Fruit fly (Drosophila melanogaster) whole organism, embryonic: ENCODE data around the gene Rtca.

Source experiments
- ATbp ChIP-seq: fragments of 200-800 bp; sonication (Bioruptor generic); optimal IDR thresholded peaks from 2 replicates; lab custom pipeline; 2017; ENCODE audit warnings: missing biosample characterization, mild to moderate bottlenecking, missing genetic modification characterization, missing genetic modification reagents
- Atf-2 ChIP-seq: fragments of 200-800 bp; sonication (Bioruptor generic); optimal IDR thresholded peaks from 2 replicates; lab custom pipeline; 2016; ENCODE audit warnings: missing biosample characterization, missing genetic modification characterization
- Blimp-1 ChIP-seq: fragments of 200-800 bp; sonication (Bioruptor generic); optimal IDR thresholded peaks from 3 replicates; lab custom pipeline; 2018; ENCODE audit warnings: missing biosample characterization, missing genetic modification characterization, mild to moderate bottlenecking, moderate library complexity, missing genetic modification reagents
- CG10209 ChIP-seq: fragments of 200-800 bp; sonication (Bioruptor generic); optimal IDR thresholded peaks from 3 replicates; lab custom pipeline; 2017; ENCODE audit warnings: missing biosample characterization, mild to moderate bottlenecking, missing genetic modification characterization, missing genetic modification reagents
- CG10267 ChIP-seq: fragments of 200-800 bp; sonication (Bioruptor generic); optimal IDR thresholded peaks from 2 replicates; lab custom pipeline; 2018; ENCODE audit warnings: missing biosample characterization, mild to moderate bottlenecking, missing genetic modification characterization, moderate library complexity
- CG10321 ChIP-seq: fragments of 200-800 bp; sonication (Bioruptor generic); IDR thresholded peaks from 2 replicates; pipeline ENCODE4 v1.3.6; 2022; ENCODE audit warnings: missing biosample characterization, missing genetic modification characterization
- CG10462 ChIP-seq: fragments of 200-800 bp; sonication (Bioruptor generic); optimal IDR thresholded peaks from 2 replicates; lab custom pipeline; 2016; ENCODE audit warnings: missing biosample characterization, missing genetic modification characterization
- CG10979 ChIP-seq: fragments of 200-800 bp; sonication (Bioruptor generic); optimal IDR thresholded peaks from 2 replicates; lab custom pipeline; 2018; ENCODE audit warnings: missing biosample characterization, mild to moderate bottlenecking, missing genetic modification characterization, moderate library complexity
- CG11695 ChIP-seq: fragments of 200-800 bp; sonication (Bioruptor generic); IDR thresholded peaks from 3 replicates; pipeline ENCODE4 v1.3.6; 2022; ENCODE audit warnings: missing biosample characterization, missing genetic modification characterization
- CG12769 ChIP-seq: fragments of 200-800 bp; sonication (Bioruptor generic); optimal IDR thresholded peaks from 2 replicates; lab custom pipeline; 2019; ENCODE audit warnings: missing biosample characterization, mild to moderate bottlenecking, missing genetic modification characterization, moderate library complexity
- CG14667 ChIP-seq: fragments of 200-800 bp; sonication (Bioruptor generic); IDR thresholded peaks from 2 replicates; pipeline ENCODE4 v1.3.6; 2022; ENCODE audit warnings: missing biosample characterization, missing genetic modification characterization
- CG17328 ChIP-seq: fragments of 200-800 bp; sonication (Bioruptor generic); IDR thresholded peaks from 2 replicates; pipeline ENCODE4 v1.3.6; 2022; ENCODE audit warnings: missing biosample characterization, missing genetic modification characterization
- CG17385 ChIP-seq: fragments of 200-800 bp; sonication (Bioruptor generic); optimal IDR thresholded peaks from 3 replicates; lab custom pipeline; 2018; ENCODE audit warnings: missing biosample characterization, mild to moderate bottlenecking, missing genetic modification characterization
- CG1792 ChIP-seq: fragments of 200-800 bp; sonication (Bioruptor generic); optimal IDR thresholded peaks from 2 replicates; lab custom pipeline; 2016; ENCODE audit warnings: missing biosample characterization, missing genetic modification characterization
- CG30431 ChIP-seq: fragments of 200-800 bp; sonication (Bioruptor generic); optimal IDR thresholded peaks from 2 replicates; lab custom pipeline; 2017; ENCODE audit warnings: missing biosample characterization, missing genetic modification characterization
- CG43689 ChIP-seq: fragments of 200-800 bp; sonication (Bioruptor generic); IDR thresholded peaks from 2 replicates; pipeline ENCODE4 v1.3.6; 2022; ENCODE audit warnings: missing biosample characterization, missing genetic modification characterization
- CG4820 ChIP-seq: fragments of 200-800 bp; sonication (Bioruptor generic); optimal IDR thresholded peaks from 3 replicates; lab custom pipeline; 2016; ENCODE audit warnings: missing biosample characterization, missing genetic modification characterization
- CG5953 ChIP-seq: fragments of 200-800 bp; sonication (Bioruptor generic); IDR thresholded peaks from 2 replicates; pipeline ENCODE4 v1.3.6; 2022; ENCODE audit warnings: missing biosample characterization, missing genetic modification characterization
- Doc3 ChIP-seq: fragments of 200-800 bp; sonication (Bioruptor generic); IDR thresholded peaks from 3 replicates; pipeline ENCODE4 v1.3.6; 2022; ENCODE audit warnings: missing biosample characterization, missing genetic modification characterization; ENCODE audit not compliant: partially characterized antibody
- H2.0 ChIP-seq: fragments of 200-800 bp; sonication (Bioruptor generic); IDR thresholded peaks from 2 replicates; pipeline ENCODE4 v1.3.6; 2022; ENCODE audit warnings: missing biosample characterization, missing genetic modification characterization
- Hmr ChIP-seq: fragments of 200-800 bp; sonication (Bioruptor generic); optimal IDR thresholded peaks from 3 replicates; lab custom pipeline; 2017; ENCODE audit warnings: mild to moderate bottlenecking, missing biosample characterization, missing genetic modification reagents, missing genetic modification characterization
- Hsf ChIP-seq: fragments of 200-800 bp; sonication (Bioruptor generic); optimal IDR thresholded peaks from 3 replicates; lab custom pipeline; 2016; ENCODE audit warnings: missing biosample characterization, missing genetic modification characterization
- Lhr ChIP-seq: fragments of 200-800 bp; sonication (Bioruptor generic); optimal IDR thresholded peaks from 3 replicates; lab custom pipeline; 2017; ENCODE audit warnings: mild to moderate bottlenecking, missing biosample characterization, missing genetic modification reagents, missing genetic modification characterization
- Lim3 ChIP-seq: fragments of 200-800 bp; sonication (Bioruptor generic); IDR thresholded peaks from 2 replicates; pipeline ENCODE4 v1.3.6; 2022; ENCODE audit warnings: missing biosample characterization, missing genetic modification characterization
- MESR4 ChIP-seq: fragments of 200-800 bp; sonication (Bioruptor generic); optimal IDR thresholded peaks from 2 replicates; lab custom pipeline; 2018; ENCODE audit warnings: missing biosample characterization, mild to moderate bottlenecking, missing genetic modification characterization, moderate library complexity
- Max ChIP-seq: fragments of 200-800 bp; sonication (Bioruptor generic); optimal IDR thresholded peaks from 2 replicates; lab custom pipeline; 2016; ENCODE audit warnings: missing biosample characterization, mild to moderate bottlenecking, missing genetic modification characterization
- Trl ChIP-seq, 3 experiments: fragments of >200 bp in 2 of 3; fragments of 200-800 bp in 1 of 3; sonication (Bioruptor generic) in 1 of 3; optimal IDR thresholded peaks; 2 replicates in 1 of 3; 3 replicates in 2 of 3; lab custom pipeline; 2016 to 2017; ENCODE audit warnings: missing biosample characterization in 1 of 3, missing genetic modification characterization in 1 of 3
- ash1 ChIP-seq: fragments of 200-800 bp; sonication (Bioruptor generic); optimal IDR thresholded peaks from 2 replicates; lab custom pipeline; 2018; ENCODE audit warnings: missing biosample characterization, mild to moderate bottlenecking, missing genetic modification characterization
- btn ChIP-seq: fragments of 200-800 bp; sonication (Bioruptor generic); optimal IDR thresholded peaks from 2 replicates; lab custom pipeline; 2016; ENCODE audit warnings: missing biosample characterization, missing genetic modification characterization
- gcm2 ChIP-seq: fragments of 200-800 bp; sonication (Bioruptor generic); optimal IDR thresholded peaks from 2 replicates; lab custom pipeline; 2016; ENCODE audit warnings: missing biosample characterization, missing genetic modification characterization
- gt ChIP-seq: fragments of 200-800 bp; sonication (Bioruptor generic); IDR thresholded peaks from 2 replicates; pipeline ENCODE4 v1.3.6; 2022; ENCODE audit warnings: missing biosample characterization, missing genetic modification characterization
- knrl ChIP-seq: fragments of 200-800 bp; sonication (Bioruptor generic); IDR thresholded peaks from 3 replicates; pipeline ENCODE4 v1.3.6; 2022; ENCODE audit warnings: missing biosample characterization, missing genetic modification characterization; ENCODE audit not compliant: partially characterized antibody
- lbe ChIP-seq: fragments of 200-800 bp; sonication (Bioruptor generic); optimal IDR thresholded peaks from 2 replicates; lab custom pipeline; 2016; ENCODE audit warnings: missing biosample characterization, mild to moderate bottlenecking, missing genetic modification characterization
- luna ChIP-seq: fragments of 200-800 bp; sonication (Bioruptor generic); optimal IDR thresholded peaks from 2 replicates; lab custom pipeline; 2016; ENCODE audit warnings: missing biosample characterization, missing genetic modification characterization
- nerfin-2 ChIP-seq: fragments of 200-800 bp; sonication (Bioruptor generic); IDR thresholded peaks from 2 replicates; pipeline ENCODE4 v1.3.6; 2022; ENCODE audit warnings: missing biosample characterization, missing genetic modification characterization; ENCODE audit not compliant: partially characterized antibody
- nom ChIP-seq: fragments of 200-800 bp; sonication (Bioruptor generic); optimal IDR thresholded peaks from 2 replicates; lab custom pipeline; 2017; ENCODE audit warnings: missing biosample characterization, missing genetic modification characterization, mild to moderate bottlenecking, moderate library complexity, missing genetic modification reagents
- row ChIP-seq: fragments of 200-800 bp; sonication (Bioruptor generic); IDR thresholded peaks from 3 replicates; pipeline ENCODE4 v1.3.6; 2022; ENCODE audit warnings: missing biosample characterization, missing genetic modification characterization
- run ChIP-seq: fragments of 200-800 bp; sonication (Bioruptor generic); optimal IDR thresholded peaks from 3 replicates; lab custom pipeline; 2018; ENCODE audit warnings: missing biosample characterization, mild to moderate bottlenecking, missing genetic modification characterization
- schlank ChIP-seq: fragments of 200-800 bp; sonication (Bioruptor generic); optimal IDR thresholded peaks from 2 replicates; lab custom pipeline; 2018; ENCODE audit warnings: missing biosample characterization, mild to moderate bottlenecking, missing genetic modification characterization
- sens-2 ChIP-seq: fragments of 200-800 bp; sonication (Bioruptor generic); IDR thresholded peaks from 2 replicates; pipeline ENCODE4 v1.3.6; 2022; ENCODE audit warnings: missing biosample characterization, missing genetic modification characterization
- sr ChIP-seq: fragments of 200-800 bp; sonication (Bioruptor generic); IDR thresholded peaks from 3 replicates; pipeline ENCODE4 v1.3.6; 2022; ENCODE audit warnings: missing biosample characterization, missing genetic modification characterization
- stwl ChIP-seq: fragments of 200-800 bp; sonication (Bioruptor generic); optimal IDR thresholded peaks from 3 replicates; lab custom pipeline; 2018; ENCODE audit warnings: missing biosample characterization, mild to moderate bottlenecking, missing genetic modification characterization, moderate library complexity
- tna ChIP-seq: fragments of 200-800 bp; sonication (Bioruptor generic); IDR thresholded peaks from 2 replicates; pipeline ENCODE4 v1.3.6; 2022; ENCODE audit warnings: missing biosample characterization, missing genetic modification characterization; ENCODE audit not compliant: partially characterized antibody
- vfl ChIP-seq: fragments of 200-800 bp; sonication (Bioruptor generic); optimal IDR thresholded peaks from 2 replicates; lab custom pipeline; 2016; ENCODE audit warnings: missing biosample characterization, missing genetic modification characterization
- wek ChIP-seq: fragments of 200-800 bp; sonication (Bioruptor generic); optimal IDR thresholded peaks from 3 replicates; lab custom pipeline; 2018; ENCODE audit warnings: missing biosample characterization, mild to moderate bottlenecking, missing genetic modification characterization, moderate library complexity

Rtca gene

dm6 chrX:2048778-2049686 is 23.2 kb upstream of the Rtca start (continued):
- TF ChIP-seq Trl (optimal IDR thresholded peaks at IDR 0.05; lab: Kevin White, UChicago), result peak; percentile 50
- no peak for TF ChIP-seq Trl (GFP tag; optimal IDR thresholded peaks at IDR 0.05; lab: Kevin White, UChicago)
- TF ChIP-seq nerfin-2 (GFP tag; lab: Robert Waterston, UW), result no peak
- no peak for TF ChIP-seq CG30431 (GFP tag; lab: Kevin White, UChicago)
- TF ChIP-seq CG17328 (GFP tag; lab: Robert Waterston, UW), result no peak
- TF ChIP-seq sens-2, result 0 out of 2 replicates have a peak, but pooled peaks have one; percentile 12
- no peak for TF ChIP-seq gcm2
- TF ChIP-seq CG10209 (GFP tag; lab: Kevin White, UChicago), result no peak
- no peak for TF ChIP-seq CG5953 (GFP tag; lab: Robert Waterston, UW)
- no peak for TF ChIP-seq CG14667
- TF ChIP-seq H2.0 (GFP tag; lab: Robert Waterston, UW), result no peak
- peak; percentile 4 for TF ChIP-seq nom
- no peak for TF ChIP-seq Lim3 (GFP tag; lab: Robert Waterston, UW)

- peak; percentile 94 for TF ChIP-seq CG11695 (GFP tag; lab: Robert Waterston, UW)
- peak; percentile 96 for TF ChIP-seq Atf-2 (GFP tag; lab: Kevin White, UChicago)
- TF ChIP-seq CG12769 (tag; lab: Kevin White, UChicago), result peak; percentile 100
- peak; percentile 98 for TF ChIP-seq schlank (tag; lab: Kevin White, UChicago)
- TF ChIP-seq Blimp-1, result peak; percentile 96
- TF ChIP-seq ATbp (GFP tag; lab: Kevin White, UChicago), result peak; percentile 96
- TF ChIP-seq tna (GFP tag; lab: Robert Waterston, UW), result no peak
- TF ChIP-seq CG10462, result peak; percentile 89
- peak; percentile 99 for TF ChIP-seq Hmr
- TF ChIP-seq btn (GFP tag; lab: Kevin White, UChicago), result peak; percentile 89
- TF ChIP-seq CG4820 (GFP tag; lab: Kevin White, UChicago), result peak; percentile 92
- peak; percentile 92 for TF ChIP-seq wek (GFP tag; lab: Kevin White, UChicago)
- TF ChIP-seq luna, result peak; percentile 92
- peak; percentile 91 for TF ChIP-seq CG10979 (tag; lab: Kevin White, UChicago)
- TF ChIP-seq CG1792 (GFP tag; lab: Kevin White, UChicago), result peak; percentile 96
- peak; percentile 87 for TF ChIP-seq CG10267 (tag; lab: Kevin White, UChicago)
- TF ChIP-seq stwl (tag; lab: Kevin White, UChicago), result peak; percentile 6
- peak; percentile 97 for TF ChIP-seq sens-2
- TF ChIP-seq Doc3, result no peak
- peak; percentile 97 for TF ChIP-seq CG43689 (GFP tag; lab: Robert Waterston, UW)
- TF ChIP-seq sr, result peak; percentile 99
- TF ChIP-seq knrl, result peak; percentile 32; the same call in 1 of the 3 replicates
- TF ChIP-seq ash1 (GFP tag; lab: Kevin White, UChicago), result peak; percentile 97
- TF ChIP-seq lbe (GFP tag; lab: Kevin White, UChicago), result peak; percentile 86
- TF ChIP-seq MESR4 (GFP tag; lab: Kevin White, UChicago), result peak; percentile 66
- peak; percentile 97 for TF ChIP-seq Hsf (GFP tag; lab: Kevin White, UChicago)
- TF ChIP-seq Max, result peak; percentile 75
- peak; percentile 100 for TF ChIP-seq row (GFP tag; lab: Robert Waterston, UW)
- TF ChIP-seq CG17385 (GFP tag; lab: Kevin White, UChicago), result peak; percentile 93
- peak; percentile 94 for TF ChIP-seq gt (GFP tag; lab: Robert Waterston, UW)
- TF ChIP-seq CG10321, result peak; percentile 87
- TF ChIP-seq vfl (GFP tag; lab: Kevin White, UChicago), result peak; percentile 97
- peak; percentile 88 for TF ChIP-seq run
- TF ChIP-seq Lhr (GFP tag; lab: Kevin White, UChicago), result peak; percentile 71
These were observed 21.9 kb upstream of the Rtca start, which contains the start of gene moody for dm6 chrX:2050070-2050899. Gene moody (minus strand): TSS chrX:2050120.
